Worm (Caenorhabditis elegans) whole organism, young adult: Measurements from ENCODE around the gene nhr-36.

Source experiments
- F10E7.11 ChIP-seq: sonication (generic microtip); optimal IDR thresholded peaks from 2 replicates; lab custom pipeline; 2017; ENCODE audit warnings: mild to moderate bottlenecking, missing genetic modification characterization, moderate library complexity, missing compliant biosample characterization
- T26A5.8 ChIP-seq: sonication (generic microtip); optimal IDR thresholded peaks from 2 replicates; lab custom pipeline; 2016; ENCODE audit warnings: missing genetic modification characterization, missing compliant biosample characterization
- attf-6 ChIP-seq: fragments of 200-800 bp; sonication (Bioruptor generic); IDR thresholded peaks from 2 replicates; pipeline ENCODE4 v1.3.6; 2022; ENCODE audit warnings: missing genetic modification reagents, missing genetic modification characterization, missing compliant biosample characterization
- bed-1 ChIP-seq: fragments of 200-800 bp; sonication (Bioruptor generic); IDR thresholded peaks from 2 replicates; pipeline ENCODE4 v1.3.6; 2022; ENCODE audit warnings: missing genetic modification reagents, missing genetic modification characterization, missing compliant biosample characterization
- egl-44 ChIP-seq: fragments of 200-800 bp; sonication (Bioruptor generic); IDR thresholded peaks from 2 replicates; pipeline ENCODE4 v1.3.6; 2022; ENCODE audit warnings: missing genetic modification reagents, missing genetic modification characterization, missing compliant biosample characterization
- fkh-3 ChIP-seq: sonication (generic microtip); optimal IDR thresholded peaks from 2 replicates; lab custom pipeline; 2016; ENCODE audit warnings: mild to moderate bottlenecking, missing genetic modification characterization, missing compliant biosample characterization
- gei-17 ChIP-seq: fragments of 200-800 bp; sonication (Bioruptor generic); optimal IDR thresholded peaks from 2 replicates; lab custom pipeline; 2018; ENCODE audit warnings: mild to moderate bottlenecking, missing genetic modification characterization, missing compliant biosample characterization
- hmg-1.2 ChIP-seq: fragments of 200-800 bp; sonication (Bioruptor generic); IDR thresholded peaks from 2 replicates; pipeline ENCODE4 v1.3.6; 2022; ENCODE audit warnings: missing genetic modification reagents, missing genetic modification characterization, missing compliant biosample characterization
- lin-35 ChIP-seq, 3 experiments: fragments of 150-350 bp in 2 of 3; sonication (generic microtip) in 1 of 3; optimal IDR thresholded peaks; 2 replicates each; lab custom pipeline; 2014 to 2018; ENCODE audit warnings: missing biosample characterization in 3 of 3, missing genetic modification characterization in 3 of 3, missing genetic modification reagents in 3 of 3
- mes-4 ChIP-seq: sonication (generic microtip); optimal IDR thresholded peaks from 2 replicates; lab custom pipeline; 2016; ENCODE audit warnings: missing genotype, missing genetic modification characterization, missing compliant biosample characterization
- pbrm-1 ChIP-seq: fragments of 200-800 bp; sonication (Bioruptor generic); IDR thresholded peaks from 2 replicates; pipeline ENCODE4 v1.3.6; 2022; ENCODE audit warnings: missing genetic modification reagents, missing genetic modification characterization, missing compliant biosample characterization
- pha-4 ChIP-seq: fragments of 150-350 bp; sonication (generic microtip); optimal IDR thresholded peaks from 2 replicates; lab custom pipeline; 2014; ENCODE audit warnings: missing biosample characterization, missing genetic modification reagents, missing genetic modification characterization
- tbp1 ChIP-seq: fragments of 200-800 bp; sonication (Bioruptor generic); optimal IDR thresholded peaks from 2 replicates; lab custom pipeline; 2018; ENCODE audit warnings: mild to moderate bottlenecking, missing genetic modification characterization, missing compliant biosample characterization

DNA sequence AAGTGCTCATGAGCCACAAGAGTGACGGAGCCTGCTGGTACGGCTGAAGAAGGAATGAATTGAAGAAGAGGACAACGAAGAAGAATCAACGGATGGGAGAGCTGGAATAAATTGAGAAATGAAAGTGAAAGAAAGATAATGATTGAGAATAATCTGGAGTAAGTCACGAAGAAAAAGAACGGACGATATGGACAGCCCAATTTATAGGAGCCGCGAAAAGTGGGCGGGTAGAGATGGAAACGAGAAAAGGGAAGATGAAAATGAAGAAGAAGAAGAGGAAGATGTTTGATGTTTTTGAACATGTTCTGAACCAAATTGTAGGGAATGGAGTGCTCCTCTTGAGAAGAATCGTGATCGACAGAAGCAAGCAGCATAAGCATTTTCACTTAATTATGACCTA is 5.0 kb upstream of the nhr-36 start, which contains the start of gene slc-17.7:
- no peak for TF ChIP-seq lin-35 (GFP tag; optimal IDR thresholded peaks at IDR 0.05; lab: Kevin White, UChicago)
- TF ChIP-seq gei-17 (GFP tag; lab: Kevin White, UChicago): no peak
- no peak for TF ChIP-seq F10E7.11 (tag; lab: Kevin White, UChicago)
- TF ChIP-seq tbp1 (GFP tag; lab: Kevin White, UChicago): no peak
- no peak for TF ChIP-seq attf-6 (GFP tag; lab: Robert Waterston, UW)
- TF ChIP-seq T26A5.8: no peak
- no peak for TF ChIP-seq mes-4 (tag; lab: Kevin White, UChicago)
- no peak for TF ChIP-seq bed-1 (GFP tag; lab: Robert Waterston, UW)
- TF ChIP-seq fkh-3 (tag; lab: Kevin White, UChicago): no peak
- no peak for TF ChIP-seq hmg-1.2
- TF ChIP-seq pha-4: no peak
- TF ChIP-seq pbrm-1 (GFP tag; lab: Robert Waterston, UW): no peak
- no peak for TF ChIP-seq egl-44 (GFP tag; lab: Robert Waterston, UW)
